Worm (Caenorhabditis elegans): ENCODE measurements around the gene sur-7.

DNA sequence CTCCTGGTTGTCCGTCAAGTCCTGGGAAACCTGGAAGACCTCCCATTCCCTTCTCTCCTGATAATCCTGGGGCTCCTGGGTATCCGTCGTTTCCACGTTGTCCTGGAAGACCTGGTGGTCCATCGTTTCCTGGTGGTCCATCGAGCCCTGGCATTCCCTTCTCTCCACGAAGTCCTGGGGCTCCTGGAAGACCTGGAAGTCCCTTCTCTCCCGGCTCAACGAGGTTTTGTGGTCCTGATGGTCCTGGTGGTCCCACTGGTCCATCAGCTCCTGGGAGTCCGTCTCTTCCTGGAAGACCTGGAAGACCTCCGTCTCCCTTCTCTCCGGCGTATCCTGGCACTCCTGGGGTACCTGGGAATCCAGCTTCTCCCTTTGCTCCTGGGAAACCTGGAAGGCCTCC is 5.5 kb downstream of the sur-7 start:
- TF ChIP-seq let-526 (GFP tag; IDR thresholded peaks at IDR 0.05) (no peak), ceh-27 (GFP tag; optimal IDR thresholded peaks at IDR 0.05) (no peak)
